Fruit fly (Drosophila melanogaster): ENCODE measurements around the gene sima.

The sima gene

DNA sequence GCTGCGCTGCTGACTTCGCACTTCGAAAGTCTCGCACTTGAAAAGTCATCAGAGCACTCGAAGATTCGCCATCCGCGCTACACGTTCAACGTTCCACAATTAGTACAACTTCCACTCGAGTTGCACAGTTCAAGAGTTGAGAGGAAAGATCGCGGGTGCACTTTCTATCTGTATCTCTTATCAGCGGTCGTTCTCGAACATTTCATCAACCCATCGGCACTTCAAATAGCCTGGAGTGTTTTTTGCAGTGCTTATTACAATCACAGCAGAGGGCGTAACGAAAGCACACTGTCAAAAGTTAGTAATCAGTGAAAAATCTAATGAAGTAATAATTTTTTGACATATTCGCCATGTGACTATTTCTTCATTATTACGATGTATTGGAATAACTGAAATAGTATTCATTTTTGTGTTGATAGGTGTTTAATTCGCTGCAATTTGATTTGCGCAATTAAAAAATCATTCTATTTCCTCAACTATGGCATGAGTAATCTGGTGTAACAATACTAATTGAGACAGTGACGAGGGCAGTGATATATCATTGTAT, 43.4 kb downstream of the sima start:
- peak; percentile 12 for TF ChIP-seq HLH106 (tag; optimal IDR thresholded peaks at IDR 0.05)
- no peak for TF ChIP-seq Myc (optimal IDR thresholded peaks at IDR 0.05)
- peak; percentile 27 for TF ChIP-seq rgr (GFP tag; optimal IDR thresholded peaks at IDR 0.05)
- peak in 1 of 2 experiments; percentile 13 for TF ChIP-seq foxo (GFP tag; optimal IDR thresholded peaks at IDR 0.05)
- TF ChIP-seq lola (GFP tag; optimal IDR thresholded peaks at IDR 0.05): no peak
- no peak for TF ChIP-seq Hnf4 (GFP tag; optimal IDR thresholded peaks at IDR 0.05)
- TF ChIP-seq ey (GFP tag; optimal IDR thresholded peaks at IDR 0.05): peak; percentile 26
- TF ChIP-seq OdsH (GFP tag; optimal IDR thresholded peaks at IDR 0.05): no peak

DNA sequence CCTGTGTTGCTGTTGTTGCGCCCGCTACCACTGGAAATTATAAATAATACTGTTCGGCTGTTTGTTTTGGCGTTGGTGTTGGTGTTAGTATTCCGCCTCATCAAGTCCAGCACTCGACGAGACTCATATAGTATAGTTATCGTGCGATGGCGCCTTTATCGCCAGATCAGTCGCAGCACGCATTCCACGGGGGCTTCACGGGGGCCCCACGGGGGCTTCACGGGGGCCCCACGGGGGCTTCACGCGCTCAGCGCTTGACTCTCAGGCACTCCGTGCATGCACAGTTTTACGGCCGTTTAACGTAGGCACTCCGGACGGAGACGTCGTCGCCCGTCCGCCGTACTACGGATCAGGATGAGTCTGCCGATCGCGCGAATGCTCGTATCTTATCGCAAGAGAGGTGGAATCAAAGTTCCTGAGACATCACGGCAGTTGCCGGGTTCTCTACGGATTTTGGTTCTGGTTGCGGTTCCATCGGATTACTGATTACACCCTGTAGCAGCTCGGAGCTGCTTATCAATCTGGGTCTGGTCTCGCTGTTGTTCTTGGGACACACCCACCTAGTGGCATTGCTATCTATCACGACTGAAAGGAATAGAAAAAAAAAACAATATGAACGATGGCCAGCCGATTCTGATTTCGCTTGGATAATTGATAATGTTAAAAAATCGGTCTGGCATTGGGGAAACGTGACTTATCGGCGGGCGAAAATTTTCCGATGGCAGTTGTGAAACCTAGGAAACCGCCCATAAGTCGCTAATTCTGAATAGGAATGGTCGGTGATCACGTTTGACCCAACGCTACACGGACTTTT, 44.9 kb downstream of the sima start:
- TF ChIP-seq dl (GFP tag; optimal IDR thresholded peaks at IDR 0.05; ENCODE audit: insufficient read depth in 1 of 2, partially characterized antibody in 2 of 2) (no peak), HLH106 (tag; optimal IDR thresholded peaks at IDR 0.05) (peak; percentile 31), OdsH (GFP tag; optimal IDR thresholded peaks at IDR 0.05) (peak; percentile 31), Hr78 (GFP tag; optimal IDR thresholded peaks at IDR 0.05) (no peak), Hnf4 (GFP tag; optimal IDR thresholded peaks at IDR 0.05) (peak; percentile 40), ey (GFP tag; optimal IDR thresholded peaks at IDR 0.05) (peak; percentile 12), Mio (GFP tag; optimal IDR thresholded peaks at IDR 0.05) (peak; percentile 73), foxo (GFP tag; optimal IDR thresholded peaks at IDR 0.05) (peak in 1 of 2 experiments; percentile 51), N (GFP tag; optimal IDR thresholded peaks at IDR 0.05) (peak; percentile 2), GATAd (GFP tag; optimal IDR thresholded peaks at IDR 0.05) (no peak), Myc (optimal IDR thresholded peaks at IDR 0.05) (no peak), Abd-B (GFP tag; optimal IDR thresholded peaks at IDR 0.05) (no peak), fru (GFP tag; optimal IDR thresholded peaks at IDR 0.05) (peak; percentile 46), sage (GFP tag; optimal IDR thresholded peaks at IDR 0.05) (no peak), br (GFP tag; optimal IDR thresholded peaks at IDR 0.05) (peak; percentile 37), Sp1 (GFP tag; optimal IDR thresholded peaks at IDR 0.05) (peak; percentile 31), h (GFP tag; optimal IDR thresholded peaks at IDR 0.05) (peak; percentile 91), Vsx2 (GFP tag; optimal IDR thresholded peaks at IDR 0.05; ENCODE audit: partially characterized antibody) (no peak), rgr (GFP tag; optimal IDR thresholded peaks at IDR 0.05) (peak; percentile 44), Rel (GFP tag; optimal IDR thresholded peaks at IDR 0.05) (no peak), Rel (tag; optimal IDR thresholded peaks at IDR 0.05) (peak; percentile 97)

DNA sequence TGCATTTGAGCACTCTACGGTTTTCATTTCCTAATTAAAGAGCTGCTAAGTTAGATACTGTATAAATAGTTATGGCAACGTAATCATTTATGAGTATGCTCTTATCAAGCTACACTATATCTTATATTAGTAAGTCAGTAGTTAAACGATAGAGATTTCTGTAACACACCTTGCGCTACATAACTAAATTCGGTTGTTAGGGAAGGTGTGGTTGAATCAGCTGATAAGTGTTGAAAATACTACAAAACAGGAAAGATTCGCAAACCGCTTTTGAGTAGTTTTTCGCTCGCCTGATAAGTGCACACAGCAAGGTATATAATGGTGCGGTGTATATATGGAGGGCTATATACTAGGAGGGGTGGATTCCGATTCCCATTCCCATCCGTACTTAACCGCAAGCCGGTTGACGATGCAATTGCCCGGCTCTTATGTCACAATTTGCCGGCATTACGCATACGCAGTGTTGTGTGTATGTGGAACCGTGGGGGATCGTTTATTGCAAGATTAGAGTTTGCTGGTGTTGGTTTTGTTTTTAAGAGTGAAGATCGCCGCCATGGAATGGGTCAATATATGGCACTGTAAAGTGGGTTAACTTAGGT, 46.9 kb downstream of the sima start:
- no peak for TF ChIP-seq CrebA (GFP tag; optimal IDR thresholded peaks at IDR 0.05; ENCODE audit: borderline replicate concordance)
- TF ChIP-seq GATAd (GFP tag; optimal IDR thresholded peaks at IDR 0.05): no peak
- no peak for TF ChIP-seq rgr (GFP tag; optimal IDR thresholded peaks at IDR 0.05)
- TF ChIP-seq ey (GFP tag; optimal IDR thresholded peaks at IDR 0.05): no peak
- no peak for TF ChIP-seq HLH106 (tag; optimal IDR thresholded peaks at IDR 0.05)
- TF ChIP-seq Mio (GFP tag; optimal IDR thresholded peaks at IDR 0.05): no peak

dm6 chr3R:30105808-30106207, 47.7 kb downstream of the sima start:
- no peak for TF ChIP-seq Dif (GFP tag; optimal IDR thresholded peaks at IDR 0.05; ENCODE audit: partially characterized antibody)

DNA sequence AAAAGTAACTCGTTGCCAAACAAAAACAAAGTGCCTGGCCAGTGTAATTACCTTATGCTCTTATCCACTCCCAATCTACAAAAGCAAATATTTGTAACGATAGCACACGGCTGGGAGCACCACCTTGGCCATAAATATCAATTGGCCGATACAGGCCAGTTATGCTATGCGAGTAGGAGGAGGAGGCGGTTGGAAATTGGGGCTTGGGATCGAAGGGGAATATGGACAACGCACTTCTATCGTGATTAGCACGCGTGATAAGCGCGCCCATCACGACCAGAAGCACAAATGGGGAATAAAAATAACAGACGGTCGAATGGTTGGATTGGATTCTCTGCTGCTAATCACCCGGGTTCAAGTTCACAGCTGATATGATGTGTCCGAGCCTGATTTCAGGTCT, 48.5 kb downstream of the sima start:
- TF ChIP-seq Hr78 (GFP tag; optimal IDR thresholded peaks at IDR 0.05) (no peak), brk (GFP tag; optimal IDR thresholded peaks at IDR 0.05) (no peak), Sp1 (GFP tag; optimal IDR thresholded peaks at IDR 0.05) (no peak), dl (GFP tag; optimal IDR thresholded peaks at IDR 0.05; ENCODE audit: insufficient read depth in 1 of 2, partially characterized antibody in 2 of 2) (no peak), foxo (GFP tag; optimal IDR thresholded peaks at IDR 0.05) (no peak), ey (GFP tag; optimal IDR thresholded peaks at IDR 0.05) (no peak), pan (optimal IDR thresholded peaks at IDR 0.05) (no peak), Rel (GFP tag; optimal IDR thresholded peaks at IDR 0.05) (no peak), Rel (tag; optimal IDR thresholded peaks at IDR 0.05) (no peak), jim (GFP tag; optimal IDR thresholded peaks at IDR 0.05) (no peak), psq (GFP tag; optimal IDR thresholded peaks at IDR 0.05) (no peak), CG9705 (GFP tag; optimal IDR thresholded peaks at IDR 0.05) (no peak)
